Worm (Caenorhabditis elegans) whole organism, young adult: ENCODE measurements around the gene srz-16.

ENCODE experiments used
- B0336.3 ChIP-seq: fragments of 200-800 bp; sonication (Bioruptor generic); IDR thresholded peaks from 2 replicates; pipeline ENCODE4 v1.3.6; 2022; ENCODE audit warnings: missing genetic modification characterization, missing compliant biosample characterization
- C17E4.6 ChIP-seq: fragments of 200-800 bp; sonication (Bioruptor generic); IDR thresholded peaks from 2 replicates; pipeline ENCODE4 v1.3.6; 2022; ENCODE audit warnings: missing genetic modification reagents, missing genetic modification characterization, missing compliant biosample characterization
- F10E7.11 ChIP-seq: sonication (generic microtip); optimal IDR thresholded peaks from 2 replicates; lab custom pipeline; 2017; ENCODE audit warnings: mild to moderate bottlenecking, missing genetic modification characterization, moderate library complexity, missing compliant biosample characterization
- F39B2.1 ChIP-seq: fragments of 200-800 bp; sonication (Bioruptor generic); IDR thresholded peaks from 2 replicates; pipeline ENCODE4 v1.3.6; 2022; ENCODE audit warnings: missing genetic modification reagents, missing genetic modification characterization, missing compliant biosample characterization
- F52B5.7 ChIP-seq: sonication (generic microtip); optimal IDR thresholded peaks from 2 replicates; lab custom pipeline; 2016; ENCODE audit warnings: mild to moderate bottlenecking, missing genetic modification characterization, missing compliant biosample characterization
- F57A8.1 ChIP-seq: fragments of 200-800 bp; sonication (Bioruptor generic); optimal IDR thresholded peaks from 2 replicates; lab custom pipeline; 2018; ENCODE audit warnings: mild to moderate bottlenecking, missing genetic modification characterization, moderate library complexity, missing compliant biosample characterization
- ama-1 ChIP-seq, 3 experiments: fragments of 150-350 bp in 1 of 3; sonication (generic microtip) in 2 of 3; optimal IDR thresholded peaks; 2 replicates each; lab custom pipeline; 2014 to 2018; ENCODE audit warnings: missing biosample characterization in 2 of 3, missing genetic modification characterization in 2 of 3, missing genetic modification reagents in 2 of 3
- aptf-2 ChIP-seq: fragments of 200-800 bp; sonication (Bioruptor generic); conservative IDR thresholded peaks from 2 replicates; pipeline ENCODE4 v1.3.6; 2022; ENCODE audit warnings: missing genetic modification reagents, missing genetic modification characterization, missing compliant biosample characterization
- athp-1 ChIP-seq: sonication (generic microtip); optimal IDR thresholded peaks from 2 replicates; lab custom pipeline; 2017; ENCODE audit warnings: mild to moderate bottlenecking, missing genetic modification characterization, missing compliant biosample characterization
- cebp-1 ChIP-seq, 2 experiments: fragments of 200-800 bp in 1 of 2; sonication (Bioruptor generic) in 1 of 2; sonication (generic microtip) in 1 of 2; IDR thresholded peaks in 1 of 2; optimal IDR thresholded peaks in 1 of 2; 2 replicates each; pipeline versions ENCODE4 v1.3.6 to Lab custom; 2017 to 2022; ENCODE audit warnings: missing compliant biosample characterization in 2 of 2, missing genetic modification characterization in 2 of 2, mild to moderate bottlenecking in 1 of 2, missing genetic modification reagents in 1 of 2, moderate library complexity in 1 of 2
- ceh-100 ChIP-seq: fragments of 200-800 bp; sonication (Bioruptor generic); IDR thresholded peaks from 2 replicates; pipeline ENCODE4 v1.3.6; 2022; ENCODE audit warnings: missing genetic modification reagents, missing genetic modification characterization, missing compliant biosample characterization
- chd-7 ChIP-seq: sonication (generic microtip); optimal IDR thresholded peaks from 2 replicates; lab custom pipeline; 2016; ENCODE audit warnings: mild to moderate bottlenecking, missing genetic modification characterization, moderate library complexity, missing compliant biosample characterization
- dpff-1 ChIP-seq: sonication (generic microtip); optimal IDR thresholded peaks from 2 replicates; lab custom pipeline; 2017; ENCODE audit warnings: mild to moderate bottlenecking, missing genetic modification characterization, missing compliant biosample characterization
- egl-44 ChIP-seq: fragments of 200-800 bp; sonication (Bioruptor generic); IDR thresholded peaks from 2 replicates; pipeline ENCODE4 v1.3.6; 2022; ENCODE audit warnings: missing genetic modification reagents, missing genetic modification characterization, missing compliant biosample characterization
- egrh-3 ChIP-seq: fragments of 200-800 bp; sonication (Bioruptor generic); IDR thresholded peaks from 2 replicates; pipeline ENCODE4 v1.3.6; 2022; ENCODE audit warnings: missing genetic modification reagents, missing genetic modification characterization, missing compliant biosample characterization
- ets-4 ChIP-seq: fragments of 200-800 bp; sonication (Bioruptor generic); optimal IDR thresholded peaks from 2 replicates; lab custom pipeline; 2018; ENCODE audit warnings: mild to moderate bottlenecking, missing genetic modification characterization, missing compliant biosample characterization
- gei-17 ChIP-seq: fragments of 200-800 bp; sonication (Bioruptor generic); optimal IDR thresholded peaks from 2 replicates; lab custom pipeline; 2018; ENCODE audit warnings: mild to moderate bottlenecking, missing genetic modification characterization, missing compliant biosample characterization
- hsf-1 ChIP-seq: fragments of 200-800 bp; sonication (Bioruptor generic); IDR thresholded peaks from 2 replicates; pipeline ENCODE4 v1.3.6; 2022; ENCODE audit warnings: missing genetic modification reagents, missing genetic modification characterization, missing compliant biosample characterization
- let-526 ChIP-seq: fragments of 200-800 bp; sonication (Bioruptor generic); IDR thresholded peaks from 2 replicates; pipeline ENCODE4 v1.3.6; 2022; ENCODE audit warnings: missing genetic modification reagents, missing genetic modification characterization, missing compliant biosample characterization
- lsl-1 ChIP-seq: fragments of 200-800 bp; sonication (Bioruptor generic); optimal IDR thresholded peaks from 2 replicates; lab custom pipeline; 2018; ENCODE audit warnings: mild to moderate bottlenecking, missing genetic modification characterization, moderate library complexity, missing compliant biosample characterization
- lsy-27 ChIP-seq: sonication (generic microtip); optimal IDR thresholded peaks from 2 replicates; lab custom pipeline; 2017; ENCODE audit warnings: missing genetic modification characterization, mild to moderate bottlenecking, missing compliant biosample characterization, antibody characterized with exemption, missing genotype, borderline replicate concordance; ENCODE audit not compliant: insufficient read depth
- madf-10 ChIP-seq: sonication (generic microtip); optimal IDR thresholded peaks from 2 replicates; lab custom pipeline; 2016; ENCODE audit warnings: mild to moderate bottlenecking, missing genetic modification characterization, missing compliant biosample characterization
- mcd-1 ChIP-seq: fragments of 200-800 bp; sonication (Bioruptor generic); IDR thresholded peaks from 2 replicates; pipeline ENCODE4 v1.3.6; 2022; ENCODE audit warnings: missing genetic modification reagents, missing genetic modification characterization, missing compliant biosample characterization
- nfya-2 ChIP-seq: fragments of 200-800 bp; sonication (Bioruptor generic); IDR thresholded peaks from 2 replicates; pipeline ENCODE4 v1.3.6; 2022; ENCODE audit warnings: missing genetic modification reagents, missing genetic modification characterization, missing compliant biosample characterization
- nfyb-1 ChIP-seq: fragments of 200-800 bp; sonication (Bioruptor generic); IDR thresholded peaks from 2 replicates; pipeline ENCODE4 v1.3.6; 2022; ENCODE audit warnings: missing genetic modification reagents, missing genetic modification characterization, missing compliant biosample characterization
- nhr-80 ChIP-seq: sonication (generic microtip); optimal IDR thresholded peaks from 2 replicates; lab custom pipeline; 2016; ENCODE audit warnings: missing genetic modification characterization, missing compliant biosample characterization
- nhr-90 ChIP-seq: sonication (generic microtip); optimal IDR thresholded peaks from 2 replicates; lab custom pipeline; 2016; ENCODE audit warnings: missing genotype, mild to moderate bottlenecking, missing genetic modification characterization, missing compliant biosample characterization
- pha-4 ChIP-seq: fragments of 150-350 bp; sonication (generic microtip); optimal IDR thresholded peaks from 2 replicates; lab custom pipeline; 2014; ENCODE audit warnings: missing biosample characterization, missing genetic modification reagents, missing genetic modification characterization
- repo-1 ChIP-seq: sonication (generic microtip); optimal IDR thresholded peaks from 2 replicates; lab custom pipeline; 2017; ENCODE audit warnings: mild to moderate bottlenecking, missing genetic modification characterization, missing compliant biosample characterization
- rpc-1 ChIP-seq, 2 experiments: fragments of 150-350 bp in 1 of 2; sonication (generic microtip) in 1 of 2; optimal IDR thresholded peaks; 2 replicates each; lab custom pipeline; 2014 to 2018; ENCODE audit warnings: missing biosample characterization in 1 of 2, missing genetic modification characterization in 1 of 2, missing genetic modification reagents in 1 of 2, missing genotype in 1 of 2
- sdz-38 ChIP-seq: sonication (generic microtip); optimal IDR thresholded peaks from 2 replicates; lab custom pipeline; 2016; ENCODE audit warnings: missing genotype, missing genetic modification characterization, missing compliant biosample characterization
- snpc-1.3 ChIP-seq: sonication (generic microtip); optimal IDR thresholded peaks from 2 replicates; lab custom pipeline; 2017; ENCODE audit warnings: missing genetic modification characterization, mild to moderate bottlenecking, missing compliant biosample characterization, antibody characterized with exemption, moderate library complexity, missing genotype, missing genetic modification reagents; ENCODE audit not compliant: insufficient read depth
- snpc-4 ChIP-seq, 5 experiments: fragments of 150-350 bp in 1 of 5; sonication (generic microtip) in 4 of 5; optimal IDR thresholded peaks; 2 replicates each; lab custom pipeline; 2014 to 2018; ENCODE audit warnings: missing genetic modification characterization in 5 of 5, missing biosample characterization in 3 of 5, antibody characterized with exemption in 2 of 5, mild to moderate bottlenecking in 2 of 5, missing compliant biosample characterization in 2 of 5, missing genotype in 2 of 5, moderate library complexity in 2 of 5, missing genetic modification reagents in 1 of 5
- tbp1 ChIP-seq: fragments of 200-800 bp; sonication (Bioruptor generic); optimal IDR thresholded peaks from 2 replicates; lab custom pipeline; 2018; ENCODE audit warnings: mild to moderate bottlenecking, missing genetic modification characterization, missing compliant biosample characterization
- tlf-1 ChIP-seq: fragments of 200-800 bp; sonication (Bioruptor generic); optimal IDR thresholded peaks from 2 replicates; lab custom pipeline; 2018; ENCODE audit warnings: mild to moderate bottlenecking, missing genetic modification characterization, missing compliant biosample characterization
- unc-62 ChIP-seq: fragments of 150-350 bp; optimal IDR thresholded peaks from 2 replicates; lab custom pipeline; 2014; ENCODE audit warnings: missing biosample characterization, missing genetic modification reagents, missing genetic modification characterization
- zim-3 ChIP-seq: sonication (generic microtip); optimal IDR thresholded peaks from 2 replicates; lab custom pipeline; 2017; ENCODE audit warnings: mild to moderate bottlenecking, missing genetic modification characterization, moderate library complexity, missing compliant biosample characterization
- ztf-18 ChIP-seq: sonication (generic microtip); optimal IDR thresholded peaks from 2 replicates; lab custom pipeline; 2016; ENCODE audit warnings: missing genotype, mild to moderate bottlenecking, missing genetic modification characterization, missing compliant biosample characterization
- ztf-28 ChIP-seq: fragments of 200-800 bp; sonication (Bioruptor generic); IDR thresholded peaks from 2 replicates; pipeline ENCODE4 v1.3.6; 2022; ENCODE audit warnings: missing genetic modification reagents, missing genetic modification characterization, missing compliant biosample characterization
- ztf-3 ChIP-seq: fragments of 200-800 bp; sonication (Bioruptor generic); optimal IDR thresholded peaks from 2 replicates; lab custom pipeline; 2018; ENCODE audit warnings: mild to moderate bottlenecking, missing genetic modification characterization, missing compliant biosample characterization
- ztf-6 ChIP-seq: fragments of 200-800 bp; sonication (Bioruptor generic); IDR thresholded peaks from 2 replicates; pipeline ENCODE4 v1.3.6; 2022; ENCODE audit warnings: missing genetic modification reagents, missing genetic modification characterization, missing compliant biosample characterization

srz-16 gene

ce11 chrV:20171941-20172340 lies 14.5 kb downstream of the srz-16 start, which contains the start of gene srw-39:
srw-39 (minus strand) TSS chrV:20172041.
- TF ChIP-seq let-526 (no peak), nfya-2 (GFP tag; lab: Robert Waterston, UW) (no peak), lsy-27 (tag; lab: Kevin White, UChicago) (no peak), nhr-80 (tag; lab: Kevin White, UChicago) (no peak), egrh-3 (GFP tag; lab: Robert Waterston, UW) (no peak), ztf-28 (GFP tag; lab: Robert Waterston, UW) (no peak), B0336.3 (GFP tag; lab: Robert Waterston, UW) (no peak), F57A8.1 (GFP tag; lab: Kevin White, UChicago) (no peak), gei-17 (GFP tag; lab: Kevin White, UChicago) (no peak), ceh-100 (GFP tag; lab: Robert Waterston, UW) (no peak), madf-10 (tag; lab: Kevin White, UChicago) (no peak), sdz-38 (tag; lab: Kevin White, UChicago) (no peak), snpc-4 (GFP tag; optimal IDR thresholded peaks at IDR 0.05; lab: Kevin White, UChicago) (no peak), snpc-4 (tag; optimal IDR thresholded peaks at IDR 0.05; lab: Kevin White, UChicago) (no peak), egl-44 (no peak)

- no peak for TF ChIP-seq snpc-1.3 (tag; lab: Kevin White, UChicago)
Observed at ce11 chrV:20165808-20166207, 20.7 kb downstream of the srz-16 start.

ce11 chrV:20164059-20164892 lies 22.2 kb downstream of the srz-16 start, which contains the start of gene F19B2.5:
F19B2.5 (minus strand) TSS chrV:20164165.
- TF ChIP-seq C17E4.6 (GFP tag; lab: Robert Waterston, UW) = no peak
- TF ChIP-seq hsf-1 (GFP tag; lab: Robert Waterston, UW) = peak; percentile 97
- TF ChIP-seq F10E7.11 (tag; lab: Kevin White, UChicago) = no peak
- no peak for TF ChIP-seq athp-1 (tag; lab: Kevin White, UChicago)
- TF ChIP-seq nhr-80 (tag; lab: Kevin White, UChicago) = peak; percentile 44
- peak; percentile 52 for TF ChIP-seq rpc-1 (optimal IDR thresholded peaks at IDR 0.05; lab: Kevin White, UChicago)
- no peak for TF ChIP-seq rpc-1 (tag; optimal IDR thresholded peaks at IDR 0.05; lab: Kevin White, UChicago)
- TF ChIP-seq nhr-90 = peak; percentile 11
- TF ChIP-seq mcd-1 (GFP tag; lab: Robert Waterston, UW) = peak; percentile 41; the same call in 1 of the 2 replicates
- peak; percentile 61 for TF ChIP-seq unc-62 (GFP tag; lab: Kevin White, UChicago)
- peak; percentile 80 for TF ChIP-seq chd-7 (tag; lab: Kevin White, UChicago)
- peak; percentile 90 for TF ChIP-seq ets-4 (GFP tag; lab: Kevin White, UChicago)
- TF ChIP-seq dpff-1 (tag; lab: Kevin White, UChicago) = peak; percentile 47
- TF ChIP-seq tlf-1 = peak; percentile 66
- peak; percentile 16 for TF ChIP-seq lsl-1 (GFP tag; lab: Kevin White, UChicago)
- no peak for TF ChIP-seq cebp-1 (GFP tag; IDR thresholded peaks at IDR 0.05; lab: Robert Waterston, UW)
- peak; percentile 50 for TF ChIP-seq cebp-1 (tag; optimal IDR thresholded peaks at IDR 0.05; lab: Kevin White, UChicago)
- peak; percentile 66 for TF ChIP-seq pha-4 (tag; lab: Kevin White, UChicago)
- peak; percentile 68 for TF ChIP-seq ztf-3
- no peak for TF ChIP-seq ztf-6 (GFP tag; lab: Robert Waterston, UW)
- peak; percentile 81 for TF ChIP-seq B0336.3 (GFP tag; lab: Robert Waterston, UW)
- peak; percentile 7 for TF ChIP-seq ztf-18 (tag; lab: Kevin White, UChicago)
- peak; percentile 71 for TF ChIP-seq ama-1 (optimal IDR thresholded peaks at IDR 0.05; lab: Kevin White, UChicago)
- no peak for TF ChIP-seq ama-1 (GFP tag; optimal IDR thresholded peaks at IDR 0.05; lab: Kevin White, UChicago)
- peak; percentile 70 for TF ChIP-seq madf-10 (tag; lab: Kevin White, UChicago)
- TF ChIP-seq zim-3 (tag; lab: Kevin White, UChicago) = peak; percentile 56
- TF ChIP-seq egl-44 = no peak
- TF ChIP-seq nfyb-1 (GFP tag; lab: Robert Waterston, UW) = peak; percentile 83; the same call in 1 of the 2 replicates
- no peak for TF ChIP-seq aptf-2
- no peak for TF ChIP-seq F39B2.1 (GFP tag; lab: Robert Waterston, UW)
- TF ChIP-seq F52B5.7 (tag; lab: Kevin White, UChicago) = no peak
- peak; percentile 0 for TF ChIP-seq repo-1 (tag; lab: Kevin White, UChicago)
- TF ChIP-seq tbp1 = peak; percentile 34
